Worm (Caenorhabditis elegans): ENCODE data around the gene nhr-253.

nhr-253 gene

DNA sequence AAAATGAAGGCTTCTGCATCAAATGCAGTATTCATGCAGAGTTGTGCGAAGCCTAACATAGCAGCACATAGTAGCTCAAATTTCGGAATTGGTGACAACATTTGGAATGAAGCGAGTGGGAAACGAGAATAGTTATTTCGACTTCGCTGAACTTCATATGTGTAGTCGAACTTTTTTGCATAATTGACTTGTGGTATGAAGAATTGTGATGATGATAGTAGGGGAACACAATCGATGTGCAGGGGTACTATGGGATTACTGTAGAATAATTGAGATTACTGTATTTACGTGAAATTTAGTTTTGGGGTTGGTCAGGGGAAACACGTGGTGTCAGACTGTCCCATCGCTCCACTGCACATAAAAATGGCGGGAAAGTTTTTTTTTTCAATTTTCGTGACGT is 44.5 kb downstream of the nhr-253 start, which contains the start of gene B0554.7:
Gene B0554.7, minus strand, starts transcription at position 101 of the 400 bp plus-strand sequence.
- TF ChIP-seq lsy-2 (tag; optimal IDR thresholded peaks at IDR 0.05) (no peak), elt-1 (tag; optimal IDR thresholded peaks at IDR 0.05; ENCODE audit: borderline replicate concordance, insufficient read depth) (no peak)

DNA sequence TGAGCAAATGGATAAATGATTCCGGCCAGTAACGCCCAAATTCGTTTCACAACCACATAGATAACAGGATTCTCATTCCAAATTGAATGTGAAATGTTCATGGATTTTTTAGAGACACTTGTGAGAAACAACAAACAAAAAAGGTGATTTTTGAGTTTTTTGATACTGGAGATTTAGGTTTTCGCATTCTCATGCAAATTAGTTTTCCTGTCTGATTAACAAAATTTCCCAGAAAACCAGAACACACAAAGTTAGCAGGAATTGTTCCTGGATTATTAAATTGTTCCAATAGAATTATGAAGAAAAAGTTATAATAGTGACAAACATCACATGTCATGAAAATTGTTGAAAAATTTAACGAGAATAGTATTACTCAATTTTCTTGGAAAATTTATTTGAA is 46.8 kb downstream of the nhr-253 start, which contains the start of gene srh-33:
Gene srh-33, minus strand, starts transcription at position 101 of the 400 bp plus-strand sequence.
- TF ChIP-seq pha-4 (tag; optimal IDR thresholded peaks at IDR 0.05), result no peak
- no peak for TF ChIP-seq sptf-1 (tag; optimal IDR thresholded peaks at IDR 0.05)
- no peak for TF ChIP-seq zip-8 (tag; optimal IDR thresholded peaks at IDR 0.05)
- TF ChIP-seq lin-32 (GFP tag; optimal IDR thresholded peaks at IDR 0.05), result no peak
- TF ChIP-seq unc-120 (tag; optimal IDR thresholded peaks at IDR 0.05; ENCODE audit: poor library complexity, severe bottlenecking), result no peak
- no peak for TF ChIP-seq ham-2 (GFP tag; optimal IDR thresholded peaks at IDR 0.05)
- TF ChIP-seq flh-1 (GFP tag; optimal IDR thresholded peaks at IDR 0.05), result no peak
- no peak for TF ChIP-seq M03D4.4 (tag; optimal IDR thresholded peaks at IDR 0.05)
- TF ChIP-seq snpc-4 (tag; optimal IDR thresholded peaks at IDR 0.05), result no peak
- no peak for TF ChIP-seq lin-13 (tag; optimal IDR thresholded peaks at IDR 0.05)
- TF ChIP-seq drap-1 (GFP tag; optimal IDR thresholded peaks at IDR 0.05), result no peak
- no peak for TF ChIP-seq unc-62 (GFP tag; optimal IDR thresholded peaks at IDR 0.05)
- no peak for TF ChIP-seq ceh-43 (GFP tag; optimal IDR thresholded peaks at IDR 0.05)

DNA sequence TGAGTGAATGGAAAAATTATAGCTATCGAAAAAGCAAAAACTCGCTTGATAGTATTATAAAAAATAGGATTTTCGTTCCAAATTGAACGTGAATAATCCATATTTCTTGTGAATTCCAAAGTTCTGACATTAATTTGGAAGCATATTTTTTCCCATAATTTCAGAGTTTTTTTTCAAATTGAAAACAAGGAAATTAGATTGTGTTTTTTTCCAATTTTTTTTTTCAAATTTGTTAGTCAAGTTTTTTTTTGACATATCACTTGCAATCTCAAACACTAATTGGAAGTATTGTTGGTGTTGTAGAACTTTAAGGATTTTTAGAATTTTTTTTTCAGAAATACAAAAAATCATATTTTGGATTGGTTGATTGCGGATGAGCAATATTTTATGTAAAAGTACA is 50.2 kb downstream of the nhr-253 start, which contains the start of gene srh-34:
Gene srh-34, minus strand, starts transcription at position 101 of the 400 bp plus-strand sequence.
- TF ChIP-seq tbx-8 (GFP tag; optimal IDR thresholded peaks at IDR 0.05) (no peak), ces-1 (GFP tag; optimal IDR thresholded peaks at IDR 0.05) (no peak), elt-1 (tag; optimal IDR thresholded peaks at IDR 0.05; ENCODE audit: borderline replicate concordance, insufficient read depth) (no peak), nhr-2 (tag; optimal IDR thresholded peaks at IDR 0.05) (no peak), mab-5 (tag; optimal IDR thresholded peaks at IDR 0.05) (no peak), nhr-76 (tag; optimal IDR thresholded peaks at IDR 0.05) (no peak), elt-3 (tag; optimal IDR thresholded peaks at IDR 0.05) (no peak), lin-13 (tag; optimal IDR thresholded peaks at IDR 0.05) (no peak), ceh-39 (tag; optimal IDR thresholded peaks at IDR 0.05) (no peak), unc-120 (tag; optimal IDR thresholded peaks at IDR 0.05; ENCODE audit: poor library complexity, severe bottlenecking) (no peak)

DNA sequence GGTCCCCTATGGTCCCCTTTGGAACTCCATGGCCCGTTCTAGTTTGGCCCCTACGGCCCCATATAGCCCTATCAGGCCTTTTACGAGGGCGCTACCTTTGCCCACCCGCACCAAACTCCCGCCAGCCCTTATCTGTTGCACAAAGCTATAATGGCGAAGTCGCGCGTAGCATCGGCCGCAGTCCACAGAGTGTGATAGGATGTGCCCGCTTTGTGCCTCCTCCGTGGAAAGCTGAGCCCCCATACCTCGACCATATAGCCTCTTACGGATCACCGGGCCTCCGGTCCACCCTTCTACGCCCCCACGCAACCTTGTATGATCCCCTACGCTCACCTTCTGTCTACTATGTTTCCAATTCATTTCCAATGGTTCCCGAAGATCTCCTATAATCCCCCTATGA is 50.6 kb downstream of the nhr-253 start:
- TF ChIP-seq drap-1 (GFP tag; optimal IDR thresholded peaks at IDR 0.05) (no peak), nhr-12 (tag; optimal IDR thresholded peaks at IDR 0.05) (no peak), hlh-1 (tag; optimal IDR thresholded peaks at IDR 0.05) (no peak), ceh-43 (GFP tag; optimal IDR thresholded peaks at IDR 0.05) (no peak), nhr-76 (tag; optimal IDR thresholded peaks at IDR 0.05) (no peak), nhr-237 (tag; optimal IDR thresholded peaks at IDR 0.05) (no peak), snpc-4 (tag; optimal IDR thresholded peaks at IDR 0.05) (no peak), lin-32 (GFP tag; optimal IDR thresholded peaks at IDR 0.05) (no peak), cnd-1 (tag; optimal IDR thresholded peaks at IDR 0.05) (no peak), ces-1 (GFP tag; optimal IDR thresholded peaks at IDR 0.05) (no peak), unc-39 (tag; optimal IDR thresholded peaks at IDR 0.05) (no peak), ceh-83 (GFP tag; optimal IDR thresholded peaks at IDR 0.05) (no peak), ceh-39 (tag; optimal IDR thresholded peaks at IDR 0.05) (no peak), ztf-11 (tag; optimal IDR thresholded peaks at IDR 0.05) (no peak), elt-1 (tag; optimal IDR thresholded peaks at IDR 0.05; ENCODE audit: borderline replicate concordance, insufficient read depth) (no peak), ham-2 (GFP tag; optimal IDR thresholded peaks at IDR 0.05) (no peak), zip-8 (tag; optimal IDR thresholded peaks at IDR 0.05) (no peak), pha-4 (tag; optimal IDR thresholded peaks at IDR 0.05) (no peak)
